Worm (Caenorhabditis elegans) whole organism, young adult: ENCODE data around the gene Y102A11A.5.

Experiments
- C17E4.6 ChIP-seq: fragments of 200-800 bp; sonication (Bioruptor generic); IDR thresholded peaks from 2 replicates; pipeline ENCODE4 v1.3.6; 2022; ENCODE audit warnings: missing genetic modification reagents, missing genetic modification characterization, missing compliant biosample characterization
- D2030.7 ChIP-seq: fragments of 200-800 bp; sonication (Bioruptor generic); IDR thresholded peaks from 2 replicates; pipeline ENCODE4 v1.3.6; 2022; ENCODE audit warnings: missing genetic modification reagents, missing genetic modification characterization, missing compliant biosample characterization
- F22D6.2 ChIP-seq: sonication (generic microtip); optimal IDR thresholded peaks from 2 replicates; lab custom pipeline; 2016; ENCODE audit warnings: mild to moderate bottlenecking, missing genetic modification characterization, missing compliant biosample characterization
- F23B12.7 ChIP-seq: sonication (generic microtip); optimal IDR thresholded peaks from 2 replicates; lab custom pipeline; 2017; ENCODE audit warnings: missing genetic modification characterization, mild to moderate bottlenecking, missing compliant biosample characterization, antibody characterized with exemption, moderate library complexity; ENCODE audit not compliant: insufficient read depth
- Y56A3A.18 ChIP-seq: fragments of 200-800 bp; sonication (Bioruptor generic); IDR thresholded peaks from 2 replicates; pipeline ENCODE4 v1.3.6; 2022; ENCODE audit warnings: missing genetic modification reagents, missing genetic modification characterization, missing compliant biosample characterization
- Y95B8A.8 ChIP-seq: fragments of 200-800 bp; sonication (Bioruptor generic); IDR thresholded peaks from 2 replicates; pipeline ENCODE4 v1.3.6; 2022; ENCODE audit warnings: missing genetic modification reagents, missing genetic modification characterization, missing compliant biosample characterization
- ZK185.1 ChIP-seq: sonication (generic microtip); optimal IDR thresholded peaks from 2 replicates; lab custom pipeline; 2016; ENCODE audit warnings: mild to moderate bottlenecking, missing genetic modification characterization, missing compliant biosample characterization; ENCODE audit not compliant: poor library complexity, severe bottlenecking
- ama-1 ChIP-seq, 3 experiments: fragments of 150-350 bp in 1 of 3; sonication (generic microtip) in 2 of 3; optimal IDR thresholded peaks; 2 replicates each; lab custom pipeline; 2014 to 2018; ENCODE audit warnings: missing biosample characterization in 2 of 3, missing genetic modification characterization in 2 of 3, missing genetic modification reagents in 2 of 3
- aptf-3 ChIP-seq: fragments of 200-800 bp; sonication (Bioruptor generic); IDR thresholded peaks from 2 replicates; pipeline ENCODE4 v1.3.6; 2022; ENCODE audit warnings: missing genetic modification characterization, missing compliant biosample characterization
- attf-5 ChIP-seq: fragments of 200-800 bp; sonication (Bioruptor generic); optimal IDR thresholded peaks from 2 replicates; lab custom pipeline; 2018; ENCODE audit warnings: mild to moderate bottlenecking, missing genetic modification characterization, missing compliant biosample characterization
- cebp-1 ChIP-seq, 2 experiments: fragments of 200-800 bp in 1 of 2; sonication (Bioruptor generic) in 1 of 2; sonication (generic microtip) in 1 of 2; IDR thresholded peaks in 1 of 2; optimal IDR thresholded peaks in 1 of 2; 2 replicates each; pipeline versions ENCODE4 v1.3.6 to Lab custom; 2017 to 2022; ENCODE audit warnings: missing compliant biosample characterization in 2 of 2, missing genetic modification characterization in 2 of 2, mild to moderate bottlenecking in 1 of 2, missing genetic modification reagents in 1 of 2, moderate library complexity in 1 of 2
- cebp-2 ChIP-seq: fragments of 200-800 bp; sonication (Bioruptor generic); IDR thresholded peaks from 2 replicates; pipeline ENCODE4 v1.3.6; 2022; ENCODE audit warnings: missing genetic modification characterization, missing compliant biosample characterization
- ceh-58 ChIP-seq: fragments of 200-800 bp; sonication (Bioruptor generic); IDR thresholded peaks from 2 replicates; pipeline ENCODE4 v1.3.6; 2022; ENCODE audit warnings: missing genetic modification characterization, missing compliant biosample characterization
- chd-7 ChIP-seq: sonication (generic microtip); optimal IDR thresholded peaks from 2 replicates; lab custom pipeline; 2016; ENCODE audit warnings: mild to moderate bottlenecking, missing genetic modification characterization, moderate library complexity, missing compliant biosample characterization
- dpl-1 ChIP-seq: fragments of 150-350 bp; optimal IDR thresholded peaks from 2 replicates; lab custom pipeline; 2014; ENCODE audit warnings: missing biosample characterization, missing genetic modification reagents, missing genetic modification characterization
- egl-18 ChIP-seq: fragments of 200-800 bp; sonication (Bioruptor generic); IDR thresholded peaks from 2 replicates; pipeline ENCODE4 v1.3.6; 2022; ENCODE audit warnings: missing genetic modification reagents, missing genetic modification characterization, missing compliant biosample characterization
- egrh-3 ChIP-seq: fragments of 200-800 bp; sonication (Bioruptor generic); IDR thresholded peaks from 2 replicates; pipeline ENCODE4 v1.3.6; 2022; ENCODE audit warnings: missing genetic modification reagents, missing genetic modification characterization, missing compliant biosample characterization
- ets-4 ChIP-seq: fragments of 200-800 bp; sonication (Bioruptor generic); optimal IDR thresholded peaks from 2 replicates; lab custom pipeline; 2018; ENCODE audit warnings: mild to moderate bottlenecking, missing genetic modification characterization, missing compliant biosample characterization
- hmg-1.2 ChIP-seq: fragments of 200-800 bp; sonication (Bioruptor generic); IDR thresholded peaks from 2 replicates; pipeline ENCODE4 v1.3.6; 2022; ENCODE audit warnings: missing genetic modification reagents, missing genetic modification characterization, missing compliant biosample characterization
- hrde-1 ChIP-seq: sonication (generic microtip); optimal IDR thresholded peaks from 2 replicates; lab custom pipeline; 2016; ENCODE audit warnings: missing genetic modification characterization, mild to moderate bottlenecking, missing compliant biosample characterization, moderate library complexity, missing genotype, missing genetic modification reagents, borderline replicate concordance
- hsf-1 ChIP-seq: fragments of 200-800 bp; sonication (Bioruptor generic); IDR thresholded peaks from 2 replicates; pipeline ENCODE4 v1.3.6; 2022; ENCODE audit warnings: missing genetic modification reagents, missing genetic modification characterization, missing compliant biosample characterization
- lag-1 ChIP-seq: fragments of 200-800 bp; sonication (Bioruptor generic); IDR thresholded peaks from 2 replicates; pipeline ENCODE4 v1.3.6; 2022; ENCODE audit warnings: missing genetic modification reagents, missing genetic modification characterization, missing compliant biosample characterization
- lin-40 ChIP-seq: sonication (generic microtip); optimal IDR thresholded peaks from 2 replicates; lab custom pipeline; 2016; ENCODE audit warnings: missing genetic modification characterization, mild to moderate bottlenecking, missing compliant biosample characterization, missing genotype, missing genetic modification reagents
- lir-1 ChIP-seq: fragments of 200-800 bp; sonication (Bioruptor generic); conservative IDR thresholded peaks from 2 replicates; pipeline ENCODE4 v1.3.6; 2022; ENCODE audit warnings: missing genetic modification reagents, missing genetic modification characterization, missing compliant biosample characterization
- mcd-1 ChIP-seq: fragments of 200-800 bp; sonication (Bioruptor generic); IDR thresholded peaks from 2 replicates; pipeline ENCODE4 v1.3.6; 2022; ENCODE audit warnings: missing genetic modification reagents, missing genetic modification characterization, missing compliant biosample characterization
- mxl-1 ChIP-seq: sonication (generic microtip); optimal IDR thresholded peaks from 2 replicates; lab custom pipeline; 2016; ENCODE audit warnings: missing genetic modification characterization, missing compliant biosample characterization
- nfyb-1 ChIP-seq: fragments of 200-800 bp; sonication (Bioruptor generic); IDR thresholded peaks from 2 replicates; pipeline ENCODE4 v1.3.6; 2022; ENCODE audit warnings: missing genetic modification reagents, missing genetic modification characterization, missing compliant biosample characterization
- nhr-27 ChIP-seq: fragments of 200-800 bp; sonication (Bioruptor generic); optimal IDR thresholded peaks from 2 replicates; lab custom pipeline; 2018; ENCODE audit warnings: mild to moderate bottlenecking, missing genetic modification characterization, moderate library complexity, missing compliant biosample characterization
- pha-4 ChIP-seq: fragments of 150-350 bp; sonication (generic microtip); optimal IDR thresholded peaks from 2 replicates; lab custom pipeline; 2014; ENCODE audit warnings: missing biosample characterization, missing genetic modification reagents, missing genetic modification characterization
- repo-1 ChIP-seq: sonication (generic microtip); optimal IDR thresholded peaks from 2 replicates; lab custom pipeline; 2017; ENCODE audit warnings: mild to moderate bottlenecking, missing genetic modification characterization, missing compliant biosample characterization
- tbx-9 ChIP-seq: sonication (generic microtip); optimal IDR thresholded peaks from 2 replicates; lab custom pipeline; 2016; ENCODE audit warnings: borderline replicate concordance, missing genetic modification characterization, inconsistent platforms, missing compliant biosample characterization
- xnd-1 ChIP-seq: sonication (generic microtip); optimal IDR thresholded peaks from 2 replicates; lab custom pipeline; 2016; ENCODE audit warnings: missing genotype, missing genetic modification reagents, missing genetic modification characterization, missing compliant biosample characterization
- zim-3 ChIP-seq: sonication (generic microtip); optimal IDR thresholded peaks from 2 replicates; lab custom pipeline; 2017; ENCODE audit warnings: mild to moderate bottlenecking, missing genetic modification characterization, moderate library complexity, missing compliant biosample characterization
- ztf-25 ChIP-seq: fragments of 200-800 bp; sonication (Bioruptor generic); IDR thresholded peaks from 2 replicates; pipeline ENCODE4 v1.3.6; 2022; ENCODE audit warnings: missing genetic modification reagents, missing genetic modification characterization, missing compliant biosample characterization
- ztf-6 ChIP-seq: fragments of 200-800 bp; sonication (Bioruptor generic); IDR thresholded peaks from 2 replicates; pipeline ENCODE4 v1.3.6; 2022; ENCODE audit warnings: missing genetic modification reagents, missing genetic modification characterization, missing compliant biosample characterization

Y102A11A.5 gene

ce11 chrX:1984831-1985230, 46.6 kb downstream of the Y102A11A.5 start:
- TF ChIP-seq zim-3 (tag; lab: Kevin White, UChicago), result no peak
- no peak for TF ChIP-seq ceh-58
- TF ChIP-seq hsf-1, result no peak
- TF ChIP-seq cebp-2 (GFP tag; lab: Robert Waterston, UW), result no peak
- TF ChIP-seq chd-7, result no peak
- no peak for TF ChIP-seq hmg-1.2 (GFP tag; lab: Robert Waterston, UW)
- TF ChIP-seq lag-1 (GFP tag; lab: Robert Waterston, UW), result no peak
- no peak for TF ChIP-seq xnd-1 (tag; lab: Kevin White, UChicago)
- TF ChIP-seq mcd-1 (GFP tag; lab: Robert Waterston, UW), result no peak
- no peak for TF ChIP-seq D2030.7 (GFP tag; lab: Robert Waterston, UW)
- TF ChIP-seq egl-18 (GFP tag; lab: Robert Waterston, UW), result no peak
- TF ChIP-seq dpl-1, result no peak
- TF ChIP-seq pha-4 (tag; lab: Kevin White, UChicago), result no peak
- TF ChIP-seq mxl-1, result no peak
- TF ChIP-seq nfyb-1, result no peak
- no peak for TF ChIP-seq ets-4 (GFP tag; lab: Kevin White, UChicago)
- no peak for TF ChIP-seq ztf-25
- TF ChIP-seq aptf-3 (GFP tag; lab: Robert Waterston, UW), result no peak
- TF ChIP-seq cebp-1 (GFP tag; IDR thresholded peaks at IDR 0.05; lab: Robert Waterston, UW), result no peak
- no peak for TF ChIP-seq cebp-1 (tag; optimal IDR thresholded peaks at IDR 0.05; lab: Kevin White, UChicago)

ce11 chrX:1981654-1982053, 49.7 kb downstream of the Y102A11A.5 start:
- no peak for TF ChIP-seq lir-1 (GFP tag; lab: Robert Waterston, UW)
- TF ChIP-seq hrde-1 (tag; lab: Kevin White, UChicago), result no peak
- no peak for TF ChIP-seq lin-40 (tag; lab: Kevin White, UChicago)
- TF ChIP-seq ztf-6 (GFP tag; lab: Robert Waterston, UW), result no peak
- TF ChIP-seq ama-1 (optimal IDR thresholded peaks at IDR 0.05; lab: Kevin White, UChicago), result no peak
- no peak for TF ChIP-seq ama-1 (GFP tag; optimal IDR thresholded peaks at IDR 0.05; lab: Kevin White, UChicago)
- TF ChIP-seq Y95B8A.8 (GFP tag; lab: Robert Waterston, UW), result no peak
- no peak for TF ChIP-seq nhr-27 (tag; lab: Kevin White, UChicago)
- TF ChIP-seq ceh-58, result no peak
- no peak for TF ChIP-seq F23B12.7 (tag; lab: Kevin White, UChicago)
- TF ChIP-seq F22D6.2 (tag; lab: Kevin White, UChicago), result no peak
- no peak for TF ChIP-seq attf-5
- no peak for TF ChIP-seq tbx-9 (tag; lab: Kevin White, UChicago)
- TF ChIP-seq pha-4 (tag; lab: Kevin White, UChicago), result no peak
- no peak for TF ChIP-seq repo-1 (tag; lab: Kevin White, UChicago)
- TF ChIP-seq Y56A3A.18 (GFP tag; lab: Robert Waterston, UW), result no peak
- TF ChIP-seq ZK185.1 (tag; lab: Kevin White, UChicago), result no peak
- no peak for TF ChIP-seq egrh-3
- TF ChIP-seq C17E4.6 (GFP tag; lab: Robert Waterston, UW), result no peak
